Worm (Caenorhabditis elegans) whole organism, L1 larva: ENCODE results near the gene ccep-135.

Experiments used
- C34B4.2 ChIP-seq: sonication (generic microtip); optimal IDR thresholded peaks from 2 replicates; lab custom pipeline; 2017; ENCODE audit warnings: mild to moderate bottlenecking, missing genetic modification characterization, missing compliant biosample characterization
- Y116A8C.19 ChIP-seq: sonication (generic microtip); optimal IDR thresholded peaks from 2 replicates; lab custom pipeline; 2016; ENCODE audit warnings: missing compliant biosample characterization, missing genetic modification characterization, borderline replicate concordance
- aha-1 ChIP-seq: fragments of 150-350 bp; optimal IDR thresholded peaks from 2 replicates; lab custom pipeline; 2014; ENCODE audit warnings: missing biosample characterization, missing genetic modification characterization
- blmp-1 ChIP-seq: fragments of 150-350 bp; optimal IDR thresholded peaks from 2 replicates; lab custom pipeline; 2014; ENCODE audit warnings: missing biosample characterization, missing genetic modification characterization
- ces-1 ChIP-seq: fragments of 150-350 bp; optimal IDR thresholded peaks from 2 replicates; lab custom pipeline; 2014; ENCODE audit warnings: missing biosample characterization, missing genetic modification reagents, missing genetic modification characterization
- efl-1 ChIP-seq, 4 experiments: fragments of 150-350 bp; optimal IDR thresholded peaks in 3 of 4; peaks in 1 of 4; 1 replicate in 1 of 4; 2 replicates in 3 of 4; lab custom pipeline; 2014; ENCODE audit warnings: missing biosample characterization in 2 of 4, missing genetic modification characterization in 2 of 4, missing genetic modification reagents in 2 of 4
- efl-3 ChIP-seq: fragments of 200-800 bp; sonication (Bioruptor generic); optimal IDR thresholded peaks from 2 replicates; lab custom pipeline; 2018; ENCODE audit warnings: mild to moderate bottlenecking, missing genetic modification characterization, missing compliant biosample characterization
- egl-13 ChIP-seq: sonication (generic microtip); optimal IDR thresholded peaks from 2 replicates; lab custom pipeline; 2016; ENCODE audit warnings: missing genotype, missing genetic modification reagents, missing genetic modification characterization, missing compliant biosample characterization
- elt-2 ChIP-seq: sonication (generic microtip); optimal IDR thresholded peaks from 2 replicates; lab custom pipeline; 2016; ENCODE audit warnings: missing genetic modification characterization, mild to moderate bottlenecking, inconsistent platforms, missing compliant biosample characterization, missing genetic modification reagents
- elt-3 ChIP-seq, 6 experiments: fragments of 150-350 bp in 1 of 6; sonication (generic microtip); optimal IDR thresholded peaks; 2 replicates each; lab custom pipeline; 2017 to 2018; ENCODE audit warnings: missing biosample characterization in 6 of 6, missing genetic modification characterization in 6 of 6, inconsistent platforms in 1 of 6
- hpl-2 ChIP-seq: fragments of 150-350 bp; optimal IDR thresholded peaks from 2 replicates; lab custom pipeline; 2014; ENCODE audit warnings: missing biosample characterization, missing genetic modification reagents, missing genetic modification characterization
- irx-1 ChIP-seq: sonication (generic microtip); optimal IDR thresholded peaks from 2 replicates; lab custom pipeline; 2016; ENCODE audit warnings: missing genetic modification characterization, missing compliant biosample characterization
- lin-14 ChIP-seq: fragments of 200-800 bp; sonication (Bioruptor generic); optimal IDR thresholded peaks from 2 replicates; lab custom pipeline; 2018; ENCODE audit warnings: mild to moderate bottlenecking, missing genetic modification characterization, moderate library complexity, missing compliant biosample characterization
- lin-35 ChIP-seq, 2 experiments: fragments of 150-350 bp; optimal IDR thresholded peaks; 2 replicates each; lab custom pipeline; 2014; ENCODE audit warnings: missing biosample characterization in 2 of 2, missing genetic modification characterization in 2 of 2, missing genetic modification reagents in 2 of 2
- lin-39 ChIP-seq: fragments of 150-350 bp; optimal IDR thresholded peaks from 2 replicates; lab custom pipeline; 2014; ENCODE audit warnings: missing biosample characterization, missing genetic modification reagents, missing genetic modification characterization
- lsy-2 ChIP-seq, 2 experiments: fragments of 150-350 bp; optimal IDR thresholded peaks; 2 replicates each; lab custom pipeline; 2014; ENCODE audit warnings: missing biosample characterization in 2 of 2, missing genetic modification characterization in 2 of 2
- nhr-11 ChIP-seq: fragments of 150-350 bp; optimal IDR thresholded peaks from 2 replicates; lab custom pipeline; 2014; ENCODE audit warnings: missing biosample characterization, missing genetic modification characterization
- nhr-12 ChIP-seq: sonication (generic microtip); optimal IDR thresholded peaks from 2 replicates; lab custom pipeline; 2017; ENCODE audit warnings: missing biosample characterization, missing genetic modification characterization
- nhr-20 ChIP-seq: sonication (generic microtip); optimal IDR thresholded peaks from 2 replicates; lab custom pipeline; 2016; ENCODE audit warnings: mild to moderate bottlenecking, missing genetic modification characterization, missing compliant biosample characterization
- nhr-77 ChIP-seq: fragments of 150-350 bp; optimal IDR thresholded peaks from 2 replicates; lab custom pipeline; 2014; ENCODE audit warnings: missing biosample characterization, missing genetic modification characterization
- nhr-85 ChIP-seq: sonication (generic microtip); peaks from one replicate; lab custom pipeline; 2016; ENCODE audit warnings: missing genetic modification characterization, inconsistent platforms, missing compliant biosample characterization
- pax-3 ChIP-seq: fragments of 200-800 bp; sonication (Bioruptor generic); optimal IDR thresholded peaks from 2 replicates; lab custom pipeline; 2018; ENCODE audit warnings: mild to moderate bottlenecking, missing genetic modification characterization, moderate library complexity, missing compliant biosample characterization
- snu-23 ChIP-seq: sonication (generic microtip); optimal IDR thresholded peaks from 2 replicates; lab custom pipeline; 2016; ENCODE audit warnings: missing genetic modification characterization, missing compliant biosample characterization
- sox-4 ChIP-seq: sonication (generic microtip); optimal IDR thresholded peaks from 2 replicates; lab custom pipeline; 2016; ENCODE audit warnings: missing genetic modification characterization, missing compliant biosample characterization
- sptf-1 ChIP-seq: fragments of 150-350 bp; optimal IDR thresholded peaks from 2 replicates; lab custom pipeline; 2014; ENCODE audit warnings: missing biosample characterization, missing genetic modification characterization
- tlp-1 ChIP-seq: fragments of 150-350 bp; optimal IDR thresholded peaks from 2 replicates; lab custom pipeline; 2014; ENCODE audit warnings: missing biosample characterization, missing genetic modification characterization
- unc-86 ChIP-seq: sonication (generic microtip); optimal IDR thresholded peaks from 2 replicates; lab custom pipeline; 2016; ENCODE audit warnings: missing genetic modification characterization, missing compliant biosample characterization
- vab-15 ChIP-seq: sonication (generic microtip); optimal IDR thresholded peaks from 2 replicates; lab custom pipeline; 2017; ENCODE audit warnings: missing genotype, mild to moderate bottlenecking, missing genetic modification characterization, missing compliant biosample characterization
- ztf-11 ChIP-seq, 2 experiments: sonication (generic microtip); optimal IDR thresholded peaks; 2 replicates each; lab custom pipeline; 2016 to 2017; ENCODE audit warnings: missing genetic modification characterization in 2 of 2, missing biosample characterization in 1 of 2, missing compliant biosample characterization in 1 of 2
- ztf-4 ChIP-seq: fragments of 150-350 bp; optimal IDR thresholded peaks from 2 replicates; lab custom pipeline; 2014; ENCODE audit warnings: missing biosample characterization, missing genetic modification characterization

ccep-135 gene

DNA sequence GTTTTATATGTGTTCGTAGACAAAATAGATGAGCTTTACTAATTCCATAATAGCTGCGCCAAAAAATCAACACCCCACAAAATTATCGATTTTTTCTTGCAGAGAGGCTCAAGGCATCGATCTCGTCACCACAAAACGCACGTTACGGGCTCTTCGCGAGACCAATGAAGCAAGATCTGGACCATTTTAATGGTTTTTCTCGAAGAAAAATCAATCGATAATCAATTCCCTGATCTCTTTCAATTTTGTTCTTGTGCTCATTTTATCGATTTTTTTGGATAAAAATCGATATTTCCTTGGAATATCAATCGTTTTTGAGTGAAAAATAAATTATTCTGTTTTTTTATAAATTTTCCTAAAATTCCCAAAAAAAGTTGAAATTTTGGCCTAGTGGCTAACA is 8.5 kb downstream of the ccep-135 start:
- TF ChIP-seq sptf-1 (no peak), efl-1 (optimal IDR thresholded peaks at IDR 0.05; lab: Kevin White, UChicago) (no peak), efl-1 (GFP tag; optimal IDR thresholded peaks at IDR 0.05 in 1 of 2; lab: Kevin White, UChicago) (peak in 1 of 2 experiments; percentile 77), aha-1 (tag; lab: Kevin White, UChicago) (no peak)

DNA sequence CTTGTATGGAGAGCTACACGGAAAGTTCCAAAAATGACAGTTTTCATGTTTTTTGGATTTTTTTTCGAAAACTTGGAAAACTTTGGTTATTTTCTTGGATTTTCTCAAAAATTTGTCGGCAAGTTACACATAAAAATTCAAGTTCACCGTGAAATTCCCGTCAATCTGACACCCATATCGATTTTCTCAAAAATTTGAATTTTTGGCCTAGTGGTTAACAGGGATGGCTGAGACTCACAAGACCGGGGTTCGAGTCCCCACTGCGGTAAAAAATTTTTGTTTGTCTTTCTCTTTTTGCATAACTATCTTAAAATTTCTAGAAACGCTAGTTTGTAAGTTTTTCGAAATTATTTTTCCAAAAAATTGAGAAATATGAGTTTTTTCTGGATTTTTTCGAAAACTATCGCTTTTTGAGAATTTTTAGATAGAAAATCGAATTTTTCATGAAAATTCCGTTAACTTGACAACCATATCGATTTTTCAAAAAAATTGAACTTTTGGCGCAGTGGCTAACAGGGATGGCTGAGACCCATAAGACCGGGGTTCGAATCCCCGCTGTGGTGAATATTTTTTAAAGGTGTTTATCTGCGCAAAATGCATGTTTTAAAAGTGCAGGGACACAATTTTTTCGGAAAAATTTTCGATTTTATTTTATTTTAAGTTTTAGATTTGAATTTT is 9.1 kb downstream of the ccep-135 start:
- TF ChIP-seq nhr-77 (tag; lab: Kevin White, UChicago) (no peak), ztf-11 (tag; optimal IDR thresholded peaks at IDR 0.05; lab: Kevin White, UChicago) (no peak), pax-3 (tag; lab: Kevin White, UChicago) (no peak), nhr-85 (tag; lab: Kevin White, UChicago) (no peak), vab-15 (tag; lab: Kevin White, UChicago) (no peak), lin-14 (GFP tag; lab: Kevin White, UChicago) (no peak), C34B4.2 (tag; lab: Kevin White, UChicago) (no peak)

DNA sequence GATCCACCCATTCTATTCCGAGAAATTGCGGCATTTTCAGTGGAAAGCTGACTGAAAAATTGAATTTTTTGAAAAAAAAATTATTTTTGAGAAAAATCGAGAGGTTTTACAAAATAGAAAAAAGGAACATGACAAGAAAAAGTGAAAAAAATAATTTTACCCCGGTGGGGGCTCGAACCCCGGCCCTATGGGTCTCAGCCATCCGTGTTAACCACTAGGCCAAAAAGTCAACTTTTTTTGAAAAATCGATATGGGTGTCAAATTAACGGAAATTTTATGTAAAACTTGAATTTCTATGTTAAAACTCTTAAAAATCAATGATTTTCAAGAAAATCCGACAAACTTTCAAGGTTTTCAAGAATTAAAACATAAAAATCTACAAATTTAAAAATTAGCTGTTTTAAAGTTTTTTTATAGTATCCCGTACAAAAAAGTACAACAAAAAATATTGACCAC is 12.3 kb downstream of the ccep-135 start, which contains the start of gene Y53G8B.2:
Gene Y53G8B.2, minus strand, starts transcription at position 51 of the 456 bp plus-strand sequence.
- TF ChIP-seq sox-4 (tag; lab: Kevin White, UChicago) (no peak), unc-86 (tag; lab: Kevin White, UChicago) (no peak), nhr-12 (tag; lab: Kevin White, UChicago) (no peak), lin-39 (tag; lab: Kevin White, UChicago) (no peak), Y116A8C.19 (tag; lab: Kevin White, UChicago) (no peak), ztf-4 (tag; lab: Kevin White, UChicago) (no peak), efl-3 (no peak), egl-13 (tag; lab: Kevin White, UChicago) (no peak), pax-3 (tag; lab: Kevin White, UChicago) (no peak), aha-1 (tag; lab: Kevin White, UChicago) (no peak), ztf-11 (tag; optimal IDR thresholded peaks at IDR 0.05; lab: Kevin White, UChicago) (no peak), elt-2 (tag; lab: Kevin White, UChicago) (no peak)

DNA sequence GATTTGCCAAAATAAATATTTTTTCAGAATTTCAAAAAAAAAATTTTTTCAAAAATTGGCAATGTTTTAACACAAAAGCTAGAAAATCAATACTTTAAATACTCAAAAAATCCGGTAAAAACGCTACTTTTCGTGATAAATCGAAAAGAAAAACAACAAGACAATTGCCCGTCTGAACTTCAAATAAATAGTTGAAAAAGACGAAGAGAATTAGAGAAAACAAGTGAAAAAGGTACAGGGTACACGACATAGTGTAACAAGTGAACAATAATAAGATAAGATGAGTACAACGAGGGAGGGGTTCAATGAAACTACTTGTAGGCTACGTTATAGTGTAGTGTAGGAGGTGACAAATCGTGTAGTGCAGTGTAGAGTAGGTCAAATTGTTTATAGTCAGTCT is 12.9 kb downstream of the ccep-135 start:
- no peak for TF ChIP-seq irx-1 (tag; lab: Kevin White, UChicago)
- peak in 1 of 2 experiments; percentile 37 for TF ChIP-seq lsy-2 (tag; optimal IDR thresholded peaks at IDR 0.05; lab: Kevin White, UChicago)
- TF ChIP-seq elt-3 (tag; optimal IDR thresholded peaks at IDR 0.05; lab: Kevin White, UChicago) = peak in 1 of 6 experiments; percentile 24
- TF ChIP-seq ces-1 (GFP tag; lab: Kevin White, UChicago) = no peak
- peak; percentile 53 for TF ChIP-seq nhr-11
- TF ChIP-seq nhr-85 (tag; lab: Kevin White, UChicago) = peak; percentile 59
- peak; percentile 46 for TF ChIP-seq lin-14 (GFP tag; lab: Kevin White, UChicago)
- peak in 1 of 2 experiments; percentile 2 for TF ChIP-seq lin-35 (GFP tag; optimal IDR thresholded peaks at IDR 0.05; lab: Kevin White, UChicago)
- peak; percentile 39 for TF ChIP-seq blmp-1 (tag; lab: Kevin White, UChicago)
- TF ChIP-seq snu-23 (GFP tag; lab: Kevin White, UChicago) = peak; percentile 5

DNA sequence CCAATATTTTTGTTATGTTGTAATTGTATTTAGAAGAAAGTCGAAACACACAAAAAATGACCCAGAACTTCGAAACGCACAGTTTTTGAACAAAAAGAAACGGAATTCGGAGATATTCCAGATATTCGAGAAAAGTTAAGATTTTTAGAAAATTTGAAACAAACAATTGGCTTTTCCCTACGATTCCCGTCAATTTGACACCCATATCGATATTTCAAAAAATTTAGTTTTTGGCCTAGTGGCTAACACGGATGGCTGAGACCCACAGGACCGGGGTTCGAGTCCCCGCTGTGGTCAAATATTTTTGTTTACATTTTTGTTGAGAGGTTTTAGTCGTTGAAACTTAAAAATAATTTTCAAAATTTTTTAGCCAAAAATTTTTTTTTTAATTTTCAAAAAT is 13.5 kb downstream of the ccep-135 start:
- no peak for TF ChIP-seq efl-1 (optimal IDR thresholded peaks at IDR 0.05; lab: Kevin White, UChicago)
- peak in 1 of 2 experiments; percentile 81 for TF ChIP-seq efl-1 (GFP tag; optimal IDR thresholded peaks at IDR 0.05 in 1 of 2; lab: Kevin White, UChicago)
- TF ChIP-seq hpl-2 (GFP tag; lab: Kevin White, UChicago) = no peak
- no peak for TF ChIP-seq nhr-20 (tag; lab: Kevin White, UChicago)
- TF ChIP-seq Y116A8C.19 (tag; lab: Kevin White, UChicago) = no peak

DNA sequence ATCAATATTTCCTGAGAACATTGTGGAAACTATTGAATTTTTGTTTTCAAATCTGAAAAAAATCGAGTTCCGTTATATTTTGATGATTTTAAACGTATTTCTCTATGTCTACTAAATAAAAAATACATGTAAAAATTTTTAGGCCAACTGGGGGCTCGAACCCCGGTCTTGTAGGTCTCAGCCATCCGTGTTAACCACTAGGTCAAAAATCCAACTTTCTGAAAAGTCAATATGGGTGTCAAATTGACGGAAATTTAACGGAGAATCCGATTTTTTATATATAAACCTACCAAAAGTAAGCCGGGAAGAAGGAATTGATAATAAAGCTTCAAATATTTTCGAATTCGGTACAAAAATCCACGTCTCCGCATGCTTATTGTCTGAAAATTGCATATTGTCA is 14.6 kb downstream of the ccep-135 start:
- TF ChIP-seq tlp-1 (tag; lab: Kevin White, UChicago) (no peak), nhr-85 (tag; lab: Kevin White, UChicago) (peak; percentile 2)
